Fruit fly (Drosophila melanogaster) whole organism: ENCODE measurements around the gene CG11585.

Experiments used
- CG8478 ChIP-seq: fragments of >200 bp; optimal IDR thresholded peaks from 2 replicates; lab custom pipeline; 2018; ENCODE audit warnings: inconsistent platforms
- pan ChIP-seq: fragments of >200 bp; optimal IDR thresholded peaks from 2 replicates; lab custom pipeline; 2017

- TF ChIP-seq pan (lab: Kevin White, UChicago): no peak
- no peak for TF ChIP-seq CG8478 (lab: Kevin White, UChicago)
Measured at dm6 chrX:14212147-14212792, 23.0 kb downstream of the CG11585 start.
